Fruit fly (Drosophila melanogaster): ENCODE measurements around the gene Acbp1.

The Acbp1 gene

DNA sequence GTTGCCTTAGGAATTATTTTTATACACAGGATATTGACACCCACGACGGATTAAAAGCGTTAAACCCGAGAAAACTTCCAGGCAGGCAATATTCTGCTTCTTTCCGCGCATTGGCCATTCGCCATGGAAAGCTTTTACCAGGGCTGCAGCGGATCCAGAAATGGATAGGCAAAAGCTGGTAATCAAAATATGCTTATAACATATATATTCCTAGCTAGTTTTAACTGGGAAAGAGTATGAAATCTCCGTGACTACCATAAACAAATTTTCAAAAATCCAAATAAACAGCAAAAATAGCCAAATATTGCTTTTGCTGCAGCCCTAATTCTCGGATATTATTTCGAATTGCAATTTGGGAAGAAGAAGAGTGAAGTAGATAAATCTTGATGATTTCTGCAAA is 2.8 kb downstream of the Acbp1 start, which contains the start of the genes PAPLA1 and Rbsn-5 (continued):
- peak; percentile 83 for TF ChIP-seq Spps (tag; optimal IDR thresholded peaks at IDR 0.05)
- TF ChIP-seq CG10431 (GFP tag; optimal IDR thresholded peaks at IDR 0.05), result peak; percentile 69
- no peak for TF ChIP-seq hth (optimal IDR thresholded peaks at IDR 0.05)
- TF ChIP-seq croc (GFP tag; conservative IDR thresholded peaks at IDR 0.05), result peak; percentile 84
- TF ChIP-seq cwo (GFP tag; optimal IDR thresholded peaks at IDR 0.05), result peak; percentile 80
- peak; percentile 92 for TF ChIP-seq Dbx (GFP tag; IDR thresholded peaks at IDR 0.05)
- TF ChIP-seq CG2678 (tag; optimal IDR thresholded peaks at IDR 0.05), result peak; percentile 95
- peak; percentile 83 for TF ChIP-seq grn (GFP tag; optimal IDR thresholded peaks at IDR 0.05)
- TF ChIP-seq CG11723 (GFP tag; optimal IDR thresholded peaks at IDR 0.05), result peak; percentile 84
- peak; percentile 96 for TF ChIP-seq jumu (GFP tag; optimal IDR thresholded peaks at IDR 0.05)
- peak; percentile 75 for TF ChIP-seq Asciz (GFP tag; optimal IDR thresholded peaks at IDR 0.05)
- no peak for TF ChIP-seq CkIIα-i1 (GFP tag; IDR thresholded peaks at IDR 0.05)
- peak; percentile 96 for TF ChIP-seq gem (tag; optimal IDR thresholded peaks at IDR 0.05)
- no peak for TF ChIP-seq fd102C (GFP tag; optimal IDR thresholded peaks at IDR 0.05)
- peak; percentile 98 for TF ChIP-seq CHES-1-like (GFP tag; optimal IDR thresholded peaks at IDR 0.05)
- peak; percentile 96 for TF ChIP-seq Ptx1 (GFP tag; IDR thresholded peaks at IDR 0.05)
- TF ChIP-seq bab2 (GFP tag; optimal IDR thresholded peaks at IDR 0.05), result peak; percentile 97
- TF ChIP-seq ATbp (GFP tag; optimal IDR thresholded peaks at IDR 0.05), result peak; percentile 83
- TF ChIP-seq Optix (GFP tag; IDR thresholded peaks at IDR 0.05), result peak; percentile 84
- TF ChIP-seq slp2 (GFP tag; optimal IDR thresholded peaks at IDR 0.05), result peak; percentile 92
- TF ChIP-seq shn (GFP tag; optimal IDR thresholded peaks at IDR 0.05), result peak; percentile 96
- TF ChIP-seq CG12104 (GFP tag; optimal IDR thresholded peaks at IDR 0.05), result peak; percentile 90
- peak; percentile 94 for TF ChIP-seq CG4820 (GFP tag; optimal IDR thresholded peaks at IDR 0.05)
- TF ChIP-seq CG10654 (GFP tag; optimal IDR thresholded peaks at IDR 0.05), result peak; percentile 94
- TF ChIP-seq Nf-YB (GFP tag; optimal IDR thresholded peaks at IDR 0.05), result peak; percentile 74
- TF ChIP-seq CG4854 (GFP tag; optimal IDR thresholded peaks at IDR 0.05), result peak; percentile 93
- TF ChIP-seq ci (GFP tag; IDR thresholded peaks at IDR 0.05), result peak; percentile 92
- peak; percentile 95 for TF ChIP-seq CG9932 (GFP tag; IDR thresholded peaks at IDR 0.05)
- peak; percentile 65 for TF ChIP-seq stwl (tag; optimal IDR thresholded peaks at IDR 0.05)
- TF ChIP-seq Bdp1 (GFP tag; optimal IDR thresholded peaks at IDR 0.05), result peak; percentile 89
- TF ChIP-seq CG30403 (GFP tag; optimal IDR thresholded peaks at IDR 0.05), result peak; percentile 97
- TF ChIP-seq fd64A (GFP tag; optimal IDR thresholded peaks at IDR 0.05), result peak; percentile 37
- peak; percentile 78 for TF ChIP-seq CG6654 (GFP tag; optimal IDR thresholded peaks at IDR 0.05)
- peak; percentile 69 for TF ChIP-seq kni (GFP tag; optimal IDR thresholded peaks at IDR 0.05)
- TF ChIP-seq Oaz (GFP tag; IDR thresholded peaks at IDR 0.05), result peak; percentile 81
- peak; percentile 92 for TF ChIP-seq cato (GFP tag; optimal IDR thresholded peaks at IDR 0.05; ENCODE audit: borderline replicate concordance)
- TF ChIP-seq CG14710 (tag; optimal IDR thresholded peaks at IDR 0.05), result peak; percentile 93
- TF ChIP-seq Dref (GFP tag; IDR thresholded peaks at IDR 0.05), result 0 out of 2 replicates have a peak, but pooled peaks have one; percentile 28
- TF ChIP-seq CG17385 (GFP tag; optimal IDR thresholded peaks at IDR 0.05), result peak; percentile 100
- TF ChIP-seq CG4404 (GFP tag; IDR thresholded peaks at IDR 0.05), result peak; percentile 90
- TF ChIP-seq MESR4 (GFP tag; optimal IDR thresholded peaks at IDR 0.05), result peak; percentile 59
- peak; percentile 88 for TF ChIP-seq otp (GFP tag; IDR thresholded peaks at IDR 0.05)
- peak; percentile 62 for TF ChIP-seq CG8359 (GFP tag; optimal IDR thresholded peaks at IDR 0.05; ENCODE audit: borderline replicate concordance)
- peak; percentile 91 for TF ChIP-seq CG18764 (GFP tag; optimal IDR thresholded peaks at IDR 0.05)
- TF ChIP-seq CG17361 (GFP tag; IDR thresholded peaks at IDR 0.05), result peak; percentile 95
- peak; percentile 92 for TF ChIP-seq H15 (GFP tag; IDR thresholded peaks at IDR 0.05)
- TF ChIP-seq CG2202 (tag; optimal IDR thresholded peaks at IDR 0.05), result peak; percentile 79
- TF ChIP-seq CG10366 (GFP tag; IDR thresholded peaks at IDR 0.05), result peak; percentile 90
- TF ChIP-seq ash1 (GFP tag; optimal IDR thresholded peaks at IDR 0.05), result peak; percentile 54
- TF ChIP-seq p53 (GFP tag; optimal IDR thresholded peaks at IDR 0.05), result peak; percentile 89
- TF ChIP-seq HLH4C (GFP tag; IDR thresholded peaks at IDR 0.05; ENCODE audit: partially characterized antibody), result no peak

All from whole organism, embryonic.